Fruit fly (Drosophila melanogaster) whole organism, embryonic: Measurements from ENCODE around the gene CG11986.

Experiments
- Bteb2 ChIP-seq: fragments of 200-800 bp; sonication (Bioruptor generic); optimal IDR thresholded peaks from 2 replicates; lab custom pipeline; 2016; ENCODE audit warnings: missing biosample characterization, missing genetic modification characterization
- CG10147 ChIP-seq: fragments of 200-800 bp; sonication (Bioruptor generic); optimal IDR thresholded peaks from 2 replicates; lab custom pipeline; 2019; ENCODE audit warnings: missing biosample characterization, mild to moderate bottlenecking, missing genetic modification characterization, moderate library complexity
- CG10979 ChIP-seq: fragments of 200-800 bp; sonication (Bioruptor generic); optimal IDR thresholded peaks from 2 replicates; lab custom pipeline; 2018; ENCODE audit warnings: missing biosample characterization, mild to moderate bottlenecking, missing genetic modification characterization, moderate library complexity
- CG13775 ChIP-seq: fragments of 200-800 bp; sonication (Bioruptor generic); optimal IDR thresholded peaks from 3 replicates; lab custom pipeline; 2017; ENCODE audit warnings: missing biosample characterization, mild to moderate bottlenecking, missing genetic modification characterization
- CG16815 ChIP-seq: fragments of 200-800 bp; sonication (Bioruptor generic); optimal IDR thresholded peaks from 3 replicates; lab custom pipeline; 2017; ENCODE audit warnings: missing biosample characterization, mild to moderate bottlenecking, missing genetic modification characterization
- CG16863 ChIP-seq: fragments of 200-800 bp; sonication (Bioruptor generic); optimal IDR thresholded peaks from 3 replicates; lab custom pipeline; 2016; ENCODE audit warnings: missing biosample characterization, missing genetic modification characterization
- CG17829 ChIP-seq: fragments of 200-800 bp; optimal IDR thresholded peaks from 2 replicates; lab custom pipeline; 2019; ENCODE audit warnings: missing biosample characterization, mild to moderate bottlenecking, missing genetic modification characterization, moderate library complexity
- CG2678 ChIP-seq: fragments of 200-800 bp; sonication (Bioruptor generic); optimal IDR thresholded peaks from 3 replicates; lab custom pipeline; 2019; ENCODE audit warnings: missing biosample characterization, mild to moderate bottlenecking, missing genetic modification characterization, moderate library complexity
- CG30403 ChIP-seq: fragments of 200-800 bp; sonication (Bioruptor generic); optimal IDR thresholded peaks from 3 replicates; lab custom pipeline; 2016; ENCODE audit warnings: missing biosample characterization, missing genetic modification characterization
- CG34376 ChIP-seq: fragments of 200-800 bp; sonication (Bioruptor generic); optimal IDR thresholded peaks from 2 replicates; lab custom pipeline; 2018; ENCODE audit warnings: missing biosample characterization, mild to moderate bottlenecking, missing genetic modification characterization
- CG3995 ChIP-seq: fragments of 200-800 bp; sonication (Bioruptor generic); optimal IDR thresholded peaks from 3 replicates; lab custom pipeline; 2016; ENCODE audit warnings: missing biosample characterization, missing genetic modification characterization
- CG4282 ChIP-seq: fragments of 200-800 bp; sonication (Bioruptor generic); optimal IDR thresholded peaks from 2 replicates; lab custom pipeline; 2016; ENCODE audit warnings: missing biosample characterization, missing genetic modification characterization
- CG4404 ChIP-seq: fragments of 200-800 bp; sonication (Bioruptor generic); IDR thresholded peaks from 2 replicates; pipeline ENCODE4 v1.3.6; 2022; ENCODE audit warnings: missing biosample characterization, missing genetic modification characterization
- CG5953 ChIP-seq: fragments of 200-800 bp; sonication (Bioruptor generic); IDR thresholded peaks from 2 replicates; pipeline ENCODE4 v1.3.6; 2022; ENCODE audit warnings: missing biosample characterization, missing genetic modification characterization
- CG6813 ChIP-seq: fragments of 200-800 bp; sonication (Bioruptor generic); optimal IDR thresholded peaks from 2 replicates; lab custom pipeline; 2017; ENCODE audit warnings: missing biosample characterization, missing genetic modification characterization, mild to moderate bottlenecking, moderate library complexity, missing genetic modification reagents
- CG7987 ChIP-seq: fragments of 200-800 bp; sonication (Bioruptor generic); optimal IDR thresholded peaks from 2 replicates; lab custom pipeline; 2018; ENCODE audit warnings: missing biosample characterization, mild to moderate bottlenecking, missing genetic modification characterization, moderate library complexity
- CG8944 ChIP-seq: fragments of 200-800 bp; sonication (Bioruptor generic); optimal IDR thresholded peaks from 3 replicates; lab custom pipeline; 2016; ENCODE audit warnings: missing biosample characterization, missing genetic modification characterization
- D19A ChIP-seq: fragments of 200-800 bp; optimal IDR thresholded peaks from 3 replicates; lab custom pipeline; 2019; ENCODE audit warnings: missing biosample characterization, mild to moderate bottlenecking, missing genetic modification characterization, moderate library complexity
- D19B ChIP-seq: fragments of 200-800 bp; sonication (Bioruptor generic); optimal IDR thresholded peaks from 2 replicates; lab custom pipeline; 2017; ENCODE audit warnings: missing biosample characterization, mild to moderate bottlenecking, missing genetic modification characterization
- Dip3 ChIP-seq: fragments of 200-800 bp; sonication (Bioruptor generic); optimal IDR thresholded peaks from 3 replicates; lab custom pipeline; 2016; ENCODE audit warnings: missing biosample characterization, missing genetic modification characterization
- E2f1 ChIP-seq: fragments of 200-800 bp; sonication (Bioruptor generic); IDR thresholded peaks from 2 replicates; pipeline ENCODE4 v1.3.6; 2022; ENCODE audit warnings: missing biosample characterization, missing genetic modification characterization
- Fer3 ChIP-seq: fragments of 200-800 bp; sonication (Bioruptor generic); optimal IDR thresholded peaks from 2 replicates; lab custom pipeline; 2018; ENCODE audit warnings: missing biosample characterization, mild to moderate bottlenecking, missing genetic modification characterization, moderate library complexity
- Hr51 ChIP-seq, 2 experiments: fragments of 200-800 bp; sonication (Bioruptor generic); optimal IDR thresholded peaks; 2 replicates in 1 of 2; 3 replicates in 1 of 2; lab custom pipeline; 2016 to 2018; ENCODE audit warnings: missing biosample characterization in 2 of 2, missing genetic modification characterization in 2 of 2, mild to moderate bottlenecking in 1 of 2, moderate library complexity in 1 of 2
- Kr ChIP-seq: fragments of 200-800 bp; sonication (Bioruptor generic); optimal IDR thresholded peaks from 2 replicates; lab custom pipeline; 2017; ENCODE audit warnings: missing biosample characterization, mild to moderate bottlenecking, missing genetic modification characterization
- Nf-YA ChIP-seq: fragments of 200-800 bp; sonication (Bioruptor generic); IDR thresholded peaks from 2 replicates; pipeline ENCODE4 v1.3.6; 2022; ENCODE audit warnings: missing biosample characterization, missing genetic modification characterization
- Oli ChIP-seq: fragments of 200-800 bp; sonication (Bioruptor generic); optimal IDR thresholded peaks from 2 replicates; lab custom pipeline; 2018; ENCODE audit warnings: missing biosample characterization, mild to moderate bottlenecking, missing genetic modification characterization, moderate library complexity
- PHDP ChIP-seq: fragments of 200-800 bp; sonication (Bioruptor generic); optimal IDR thresholded peaks from 3 replicates; lab custom pipeline; 2018; ENCODE audit warnings: missing biosample characterization, mild to moderate bottlenecking, missing genetic modification characterization, moderate library complexity
- Ravus ChIP-seq: fragments of 200-800 bp; sonication (Bioruptor generic); IDR thresholded peaks from 2 replicates; pipeline ENCODE4 v1.3.6; 2022; ENCODE audit warnings: missing biosample characterization, missing genetic modification characterization
- Scr ChIP-seq: fragments of 200-800 bp; sonication (Bioruptor generic); IDR thresholded peaks from 2 replicates; pipeline ENCODE4 v1.3.6; 2022; ENCODE audit warnings: missing biosample characterization, missing genetic modification characterization; ENCODE audit not compliant: partially characterized antibody
- Side ChIP-seq: fragments of 200-800 bp; sonication (Bioruptor generic); optimal IDR thresholded peaks from 2 replicates; lab custom pipeline; 2016; ENCODE audit warnings: missing biosample characterization, missing genetic modification characterization
- Xbp1 ChIP-seq: fragments of 200-800 bp; sonication (Bioruptor generic); optimal IDR thresholded peaks from 3 replicates; lab custom pipeline; 2016; ENCODE audit warnings: missing biosample characterization, mild to moderate bottlenecking, missing genetic modification characterization
- ash1 ChIP-seq: fragments of 200-800 bp; sonication (Bioruptor generic); optimal IDR thresholded peaks from 2 replicates; lab custom pipeline; 2018; ENCODE audit warnings: missing biosample characterization, mild to moderate bottlenecking, missing genetic modification characterization
- bab2 ChIP-seq: fragments of 200-800 bp; sonication (Bioruptor generic); optimal IDR thresholded peaks from 2 replicates; lab custom pipeline; 2016; ENCODE audit warnings: missing biosample characterization, missing genetic modification characterization
- cad ChIP-seq: fragments of >200 bp; optimal IDR thresholded peaks from 2 replicates; lab custom pipeline; 2017; ENCODE audit warnings: missing biosample characterization, missing genetic modification characterization
- cwo ChIP-seq: fragments of 200-800 bp; sonication (Bioruptor generic); optimal IDR thresholded peaks from 3 replicates; lab custom pipeline; 2017; ENCODE audit warnings: missing biosample characterization, missing genetic modification characterization, mild to moderate bottlenecking, moderate library complexity, missing genetic modification reagents
- eve ChIP-seq, 2 experiments: fragments of >200 bp; optimal IDR thresholded peaks; 2 replicates each; lab custom pipeline; 2017; ENCODE audit warnings: missing biosample characterization in 2 of 2, missing genetic modification characterization in 2 of 2
- gcm2 ChIP-seq: fragments of 200-800 bp; sonication (Bioruptor generic); optimal IDR thresholded peaks from 2 replicates; lab custom pipeline; 2016; ENCODE audit warnings: missing biosample characterization, missing genetic modification characterization
- gem ChIP-seq: fragments of 200-800 bp; sonication (Bioruptor generic); optimal IDR thresholded peaks from 2 replicates; lab custom pipeline; 2019; ENCODE audit warnings: missing biosample characterization, mild to moderate bottlenecking, missing genetic modification characterization, moderate library complexity
- h ChIP-seq: fragments of >200 bp; optimal IDR thresholded peaks from 2 replicates; lab custom pipeline; 2017
- kah ChIP-seq: fragments of 200-800 bp; sonication (Bioruptor generic); optimal IDR thresholded peaks from 2 replicates; lab custom pipeline; 2018; ENCODE audit warnings: missing biosample characterization, mild to moderate bottlenecking, missing genetic modification characterization
- onecut ChIP-seq: fragments of 200-800 bp; sonication (Bioruptor generic); IDR thresholded peaks from 2 replicates; pipeline ENCODE4 v1.3.6; 2022; ENCODE audit warnings: missing biosample characterization, missing genetic modification characterization
- p53 ChIP-seq: fragments of 200-800 bp; sonication (Bioruptor generic); optimal IDR thresholded peaks from 2 replicates; lab custom pipeline; 2016; ENCODE audit warnings: missing biosample characterization, missing genetic modification characterization
- peb ChIP-seq: fragments of 200-800 bp; sonication (Bioruptor generic); IDR thresholded peaks from 2 replicates; pipeline ENCODE4 v1.3.6; 2022; ENCODE audit warnings: missing biosample characterization, missing genetic modification characterization
- slp2 ChIP-seq: fragments of 200-800 bp; sonication (Bioruptor generic); optimal IDR thresholded peaks from 2 replicates; lab custom pipeline; 2016; ENCODE audit warnings: missing biosample characterization, missing genetic modification characterization
- stwl ChIP-seq: fragments of 200-800 bp; sonication (Bioruptor generic); optimal IDR thresholded peaks from 3 replicates; lab custom pipeline; 2018; ENCODE audit warnings: missing biosample characterization, mild to moderate bottlenecking, missing genetic modification characterization, moderate library complexity
- tin ChIP-seq: fragments of 200-800 bp; sonication (Bioruptor generic); optimal IDR thresholded peaks from 3 replicates; lab custom pipeline; 2016; ENCODE audit warnings: missing biosample characterization, missing genetic modification characterization
- vfl ChIP-seq: fragments of 200-800 bp; sonication (Bioruptor generic); optimal IDR thresholded peaks from 2 replicates; lab custom pipeline; 2016; ENCODE audit warnings: missing biosample characterization, missing genetic modification characterization
- wor ChIP-seq: fragments of 200-800 bp; sonication (Bioruptor generic); IDR thresholded peaks from 2 replicates; pipeline ENCODE4 v1.3.6; 2022; ENCODE audit warnings: missing biosample characterization, missing genetic modification characterization
- z ChIP-seq: fragments of 200-800 bp; sonication (Bioruptor generic); IDR thresholded peaks from 3 replicates; pipeline ENCODE4 v1.3.6; 2022; ENCODE audit warnings: missing biosample characterization, missing genetic modification characterization
- zen ChIP-seq: fragments of 200-800 bp; sonication (Bioruptor generic); optimal IDR thresholded peaks from 3 replicates; lab custom pipeline; 2018; ENCODE audit warnings: missing biosample characterization, mild to moderate bottlenecking, missing genetic modification characterization, moderate library complexity
- zf30C ChIP-seq: fragments of 200-800 bp; sonication (Bioruptor generic); optimal IDR thresholded peaks from 3 replicates; lab custom pipeline; 2018; ENCODE audit warnings: missing biosample characterization, mild to moderate bottlenecking, missing genetic modification characterization

The CG11986 gene

dm6 chr3R:9051937-9052680 lies 36.9 kb downstream of the CG11986 start, which contains the start of gene Kdm2 (continued):
- TF ChIP-seq CG6813 (GFP tag; lab: Kevin White, UChicago) (peak; percentile 19), Nf-YA (GFP tag; lab: Robert Waterston, UW) (no peak), CG30403 (GFP tag; lab: Kevin White, UChicago) (no peak), CG34376 (GFP tag; lab: Kevin White, UChicago) (peak; percentile 21), E2f1 (GFP tag; lab: Robert Waterston, UW) (no peak), CG17829 (tag; lab: Kevin White, UChicago) (peak; percentile 45), CG4404 (no peak), onecut (GFP tag; lab: Robert Waterston, UW) (peak; percentile 35), cad (no peak), CG5953 (GFP tag; lab: Robert Waterston, UW) (no peak), Fer3 (peak; percentile 42), CG13775 (no peak), ash1 (GFP tag; lab: Kevin White, UChicago) (no peak), CG3995 (no peak), tin (no peak), Xbp1 (GFP tag; lab: Kevin White, UChicago) (no peak), p53 (GFP tag; lab: Kevin White, UChicago) (no peak), zen (tag; lab: Kevin White, UChicago) (peak; percentile 18), wor (GFP tag; lab: Robert Waterston, UW) (no peak), Hr51 (GFP tag; optimal IDR thresholded peaks at IDR 0.05; lab: Kevin White, UChicago) (no peak), zf30C (GFP tag; lab: Kevin White, UChicago) (peak; percentile 31), stwl (peak; percentile 42), Oli (tag; lab: Kevin White, UChicago) (no peak), CG16815 (GFP tag; lab: Kevin White, UChicago) (no peak), CG10147 (no peak), Kr (no peak), Bteb2 (GFP tag; lab: Kevin White, UChicago) (no peak), Scr (GFP tag; lab: Robert Waterston, UW) (no peak), kah (GFP tag; lab: Kevin White, UChicago) (no peak), CG2678 (tag; lab: Kevin White, UChicago) (peak; percentile 40), gem (tag; lab: Kevin White, UChicago) (peak; percentile 12), h (lab: Kevin White, UChicago) (no peak), vfl (GFP tag; lab: Kevin White, UChicago) (no peak), peb (no peak), cwo (GFP tag; lab: Kevin White, UChicago) (no peak), D19B (no peak), gcm2 (no peak), PHDP (no peak), CG16863 (no peak), z (no peak), CG8944 (GFP tag; lab: Kevin White, UChicago) (no peak), D19A (tag; lab: Kevin White, UChicago) (no peak), CG7987 (GFP tag; lab: Kevin White, UChicago) (peak; percentile 55), Side (GFP tag; lab: Kevin White, UChicago) (no peak), eve (GFP tag; optimal IDR thresholded peaks at IDR 0.05; lab: Kevin White, UChicago) (no peak), Dip3 (GFP tag; lab: Kevin White, UChicago) (no peak), bab2 (GFP tag; lab: Kevin White, UChicago) (no peak), CG10979 (peak; percentile 12), CG4282 (no peak), Ravus (GFP tag; lab: Robert Waterston, UW) (no peak), slp2 (GFP tag; lab: Kevin White, UChicago) (no peak)
